Fruit fly (Drosophila melanogaster): ENCODE measurements around the gene CG34130.

The CG34130 gene

DNA sequence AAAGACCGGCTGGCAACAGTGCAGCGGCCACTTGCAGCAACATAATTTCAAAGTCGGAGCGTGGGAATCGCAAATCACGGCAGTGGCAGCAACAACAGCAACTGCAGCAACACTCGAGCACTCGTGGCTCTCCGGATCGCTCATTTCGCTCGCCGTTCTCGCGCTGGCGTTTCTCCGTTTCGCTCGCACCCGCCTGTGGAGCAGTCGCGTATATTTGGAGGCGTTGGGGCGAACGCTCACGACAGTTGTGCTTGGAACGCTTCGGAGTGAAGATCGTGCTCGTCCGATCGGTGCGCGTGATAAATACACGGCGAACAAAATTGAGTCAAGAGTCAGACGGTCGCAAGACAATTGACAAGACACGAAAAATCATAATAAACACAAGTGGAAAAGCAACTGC is 40.2 kb upstream of the CG34130 start, which contains the start of gene CG12290 (continued):
- TF ChIP-seq caup (GFP tag; optimal IDR thresholded peaks at IDR 0.05; ENCODE audit: severe bottlenecking) (peak; percentile 50), kah (GFP tag; optimal IDR thresholded peaks at IDR 0.05) (peak; percentile 53), lilli (GFP tag; optimal IDR thresholded peaks at IDR 0.05) (peak; percentile 39), MBD-R2 (GFP tag; IDR thresholded peaks at IDR 0.05) (no peak; the same call in 1 of the 2 replicates), stc (GFP tag; IDR thresholded peaks at IDR 0.05) (peak; percentile 47; the same call in 1 of the 2 replicates), Dbx (GFP tag; IDR thresholded peaks at IDR 0.05) (peak; percentile 57; the same call in 2 of the 3 replicates), zen2 (GFP tag; IDR thresholded peaks at IDR 0.05; ENCODE audit: partially characterized antibody) (peak; percentile 89), dysf (GFP tag; IDR thresholded peaks at IDR 0.05) (peak; percentile 39; the same call in 1 of the 3 replicates), CG8290 (GFP tag; optimal IDR thresholded peaks at IDR 0.05) (no peak), CG8290 (tag; optimal IDR thresholded peaks at IDR 0.05) (peak in 1 of 2 experiments; percentile 68), CG12659 (GFP tag; optimal IDR thresholded peaks at IDR 0.05) (peak; percentile 13), danr (GFP tag; IDR thresholded peaks at IDR 0.05) (no peak), CG3163 (GFP tag; optimal IDR thresholded peaks at IDR 0.05) (peak; percentile 31), trem (tag; optimal IDR thresholded peaks at IDR 0.05) (no peak), zfh1 (GFP tag; IDR thresholded peaks at IDR 0.05) (0 out of 3 replicates have a peak, but pooled peaks have one; percentile 36), insv (GFP tag; optimal IDR thresholded peaks at IDR 0.05) (no peak), sens-2 (GFP tag; IDR thresholded peaks at IDR 0.05) (peak; percentile 77), tgo (GFP tag; IDR thresholded peaks at IDR 0.05) (peak; percentile 37; the same call in 1 of the 3 replicates), CG4730 (GFP tag; IDR thresholded peaks at IDR 0.05) (0 out of 2 replicates have a peak, but pooled peaks have one; percentile 7), CG11247 (GFP tag; IDR thresholded peaks at IDR 0.05) (peak; percentile 56), CG13296 (GFP tag; optimal IDR thresholded peaks at IDR 0.05) (peak; percentile 44), CG7786 (GFP tag; optimal IDR thresholded peaks at IDR 0.05) (peak; percentile 3), exex (tag; optimal IDR thresholded peaks at IDR 0.05) (no peak), CG11504 (tag; optimal IDR thresholded peaks at IDR 0.05) (peak; percentile 75), seq (GFP tag; IDR thresholded peaks at IDR 0.05) (peak; percentile 59; the same call in 1 of the 2 replicates), gce (GFP tag; IDR thresholded peaks at IDR 0.05) (peak; percentile 41; the same call in 1 of the 3 replicates), cato (GFP tag; optimal IDR thresholded peaks at IDR 0.05; ENCODE audit: borderline replicate concordance) (no peak), Awh (GFP tag; IDR thresholded peaks at IDR 0.05) (0 out of 2 replicates have a peak, but pooled peaks have one; percentile 13), NFAT (GFP tag; IDR thresholded peaks at IDR 0.05) (peak; percentile 59), tap (tag; optimal IDR thresholded peaks at IDR 0.05) (peak; percentile 6), CG5180 (GFP tag; optimal IDR thresholded peaks at IDR 0.05) (peak; percentile 15), hbn (GFP tag; IDR thresholded peaks at IDR 0.05; ENCODE audit: partially characterized antibody) (0 out of 2 replicates have a peak, but pooled peaks have one; percentile 33), Sox102F (GFP tag; optimal IDR thresholded peaks at IDR 0.05) (peak; percentile 7), gsb (GFP tag; IDR thresholded peaks at IDR 0.05) (0 out of 2 replicates have a peak, but pooled peaks have one; percentile 38), CG11456 (GFP tag; IDR thresholded peaks at IDR 0.05) (peak; percentile 66; the same call in 1 of the 3 replicates), ATbp (GFP tag; optimal IDR thresholded peaks at IDR 0.05) (peak; percentile 12), CG3838 (GFP tag; optimal IDR thresholded peaks at IDR 0.05) (peak; percentile 31), CG42726 (GFP tag; IDR thresholded peaks at IDR 0.05; ENCODE audit: partially characterized antibody) (peak; percentile 48; the same call in 1 of the 2 replicates), ash1 (GFP tag; optimal IDR thresholded peaks at IDR 0.05) (no peak), CG2678 (tag; optimal IDR thresholded peaks at IDR 0.05) (peak; percentile 26), unpg (GFP tag; optimal IDR thresholded peaks at IDR 0.05) (peak; percentile 15), wdn (GFP tag; IDR thresholded peaks at IDR 0.05) (no peak), ap (GFP tag; IDR thresholded peaks at IDR 0.05) (peak; percentile 41; the same call in 1 of the 2 replicates), CG17361 (GFP tag; IDR thresholded peaks at IDR 0.05) (0 out of 3 replicates have a peak, but pooled peaks have one; percentile 11), Vsx1 (GFP tag; optimal IDR thresholded peaks at IDR 0.05) (peak; percentile 21), Meics (GFP tag; optimal IDR thresholded peaks at IDR 0.05) (peak; percentile 17), CHES-1-like (GFP tag; optimal IDR thresholded peaks at IDR 0.05) (peak; percentile 40), tll (GFP tag; optimal IDR thresholded peaks at IDR 0.05) (no peak), CG11085 (GFP tag; IDR thresholded peaks at IDR 0.05) (peak; percentile 34; the same call in 1 of the 2 replicates)

Measured in whole organism, embryonic.